Worm (Caenorhabditis elegans): ENCODE results near the gene T01G5.7.

The T01G5.7 gene

ce11 chrV:15136772-15137171 is 25.0 kb downstream of the T01G5.7 start, which contains the start of gene aipl-1 (continued):
- TF ChIP-seq snpc-4 (tag; optimal IDR thresholded peaks at IDR 0.05), result no peak
- no peak for TF ChIP-seq nhr-41 (GFP tag; IDR thresholded peaks at IDR 0.05)
- no peak for TF ChIP-seq spr-3 (GFP tag; optimal IDR thresholded peaks at IDR 0.05)
- TF ChIP-seq hmg-1.1 (GFP tag; IDR thresholded peaks at IDR 0.05), result peak; percentile 43; the same call in 1 of the 2 replicates
- peak; percentile 30 for TF ChIP-seq T20F7.1 (GFP tag; optimal IDR thresholded peaks at IDR 0.05)
- TF ChIP-seq snpc-1.2 (GFP tag; IDR thresholded peaks at IDR 0.05), result no peak
- no peak for TF ChIP-seq arid-1 (GFP tag; conservative IDR thresholded peaks at IDR 0.05)
- TF ChIP-seq ceh-62 (tag; optimal IDR thresholded peaks at IDR 0.05), result no peak
- no peak for TF ChIP-seq nhr-42 (GFP tag; IDR thresholded peaks at IDR 0.05)
- TF ChIP-seq zag-1 (tag; optimal IDR thresholded peaks at IDR 0.05), result no peak
- TF ChIP-seq hlh-30 (tag; optimal IDR thresholded peaks at IDR 0.05; ENCODE audit: insufficient read depth), result peak; percentile 63
- no peak for TF ChIP-seq lin-29 (GFP tag; IDR thresholded peaks at IDR 0.05)
- no peak for TF ChIP-seq ceh-32 (tag; optimal IDR thresholded peaks at IDR 0.05; ENCODE audit: poor library complexity)
- TF ChIP-seq fkh-10 (GFP tag; optimal IDR thresholded peaks at IDR 0.05), result peak; percentile 60
- TF ChIP-seq skn-1 (tag; optimal IDR thresholded peaks at IDR 0.05), result no peak
- TF ChIP-seq cey-2 (tag; optimal IDR thresholded peaks at IDR 0.05; ENCODE audit: borderline replicate concordance, insufficient read depth), result no peak
- TF ChIP-seq ceh-82 (tag; optimal IDR thresholded peaks at IDR 0.05), result no peak
- TF ChIP-seq R02D3.7 (tag; optimal IDR thresholded peaks at IDR 0.05), result no peak
- peak; percentile 52 for TF ChIP-seq nhr-11 (tag; optimal IDR thresholded peaks at IDR 0.05)
- TF ChIP-seq lin-38 (GFP tag; IDR thresholded peaks at IDR 0.05), result peak; percentile 95
- peak; percentile 94 for TF ChIP-seq mes-2 (tag; optimal IDR thresholded peaks at IDR 0.05; ENCODE audit: poor library complexity, severe bottlenecking)
- no peak for TF ChIP-seq ceh-28 (tag; optimal IDR thresholded peaks at IDR 0.05)
- TF ChIP-seq lin-15B (tag; optimal IDR thresholded peaks at IDR 0.05), result peak; percentile 46
- TF ChIP-seq zfp-2 (tag; optimal IDR thresholded peaks at IDR 0.05), result no peak
- TF ChIP-seq nhr-10 (tag; optimal IDR thresholded peaks at IDR 0.05), result no peak
- TF ChIP-seq ces-1 (GFP tag; optimal IDR thresholded peaks at IDR 0.05), result no peak
- no peak for TF ChIP-seq ama-1 (optimal IDR thresholded peaks at IDR 0.05)
- TF ChIP-seq zip-2 (tag; optimal IDR thresholded peaks at IDR 0.05), result no peak
- no peak for TF ChIP-seq F26F4.8 (GFP tag; conservative IDR thresholded peaks at IDR 0.05)
- TF ChIP-seq dpl-1 (GFP tag; optimal IDR thresholded peaks at IDR 0.05), result peak; percentile 85
- TF ChIP-seq dmd-9 (GFP tag; IDR thresholded peaks at IDR 0.05), result no peak
- no peak for TF ChIP-seq egl-27 (tag; optimal IDR thresholded peaks at IDR 0.05)
- no peak for TF ChIP-seq F49E8.2 (tag; optimal IDR thresholded peaks at IDR 0.05; ENCODE audit: borderline replicate concordance)
- TF ChIP-seq Y105C5A.15 (GFP tag; IDR thresholded peaks at IDR 0.05), result no peak
- no peak for TF ChIP-seq nhr-111 (GFP tag; optimal IDR thresholded peaks at IDR 0.05)
- no peak for TF ChIP-seq Y75B8A.6 (GFP tag; IDR thresholded peaks at IDR 0.05)
- peak; percentile 41 for TF ChIP-seq rbr-2 (tag; optimal IDR thresholded peaks at IDR 0.05)
- TF ChIP-seq dmd-6 (GFP tag; IDR thresholded peaks at IDR 0.05), result peak; percentile 39; the same call in 1 of the 2 replicates
- TF ChIP-seq nhr-77 (tag; optimal IDR thresholded peaks at IDR 0.05), result peak; percentile 79
- TF ChIP-seq fos-1 (tag; optimal IDR thresholded peaks at IDR 0.05), result no peak
- peak; percentile 47 for TF ChIP-seq unc-130 (GFP tag; optimal IDR thresholded peaks at IDR 0.05)
- TF ChIP-seq daf-8 (GFP tag; IDR thresholded peaks at IDR 0.05), result no peak
- no peak for TF ChIP-seq ctbp-1 (GFP tag; IDR thresholded peaks at IDR 0.05)
- no peak for TF ChIP-seq set-16 (GFP tag; IDR thresholded peaks at IDR 0.05)
- TF ChIP-seq lin-39 (tag; optimal IDR thresholded peaks at IDR 0.05), result no peak
- no peak for TF ChIP-seq mep-1 (tag; optimal IDR thresholded peaks at IDR 0.05)
- no peak for TF ChIP-seq ceh-44 (GFP tag; IDR thresholded peaks at IDR 0.05)
- TF ChIP-seq hif-1 (tag; optimal IDR thresholded peaks at IDR 0.05), result peak in 1 of 2 experiments; percentile 72
- TF ChIP-seq lim-7 (GFP tag; IDR thresholded peaks at IDR 0.05), result no peak
- no peak for TF ChIP-seq T26A8.4 (GFP tag; IDR thresholded peaks at IDR 0.05)
- TF ChIP-seq attf-4 (tag; optimal IDR thresholded peaks at IDR 0.05), result no peak
- no peak for TF ChIP-seq tag-97 (GFP tag; IDR thresholded peaks at IDR 0.05)
- no peak for TF ChIP-seq daf-19 (GFP tag; conservative IDR thresholded peaks at IDR 0.05)
